Worm (Caenorhabditis elegans) whole organism, mixed stage, embryonic: ENCODE data around the gene ints-6.

Experiments
- ces-1 ChIP-seq: fragments of 150-350 bp; optimal IDR thresholded peaks from 2 replicates; lab custom pipeline; 2014; ENCODE audit warnings: missing biosample characterization, missing genetic modification reagents, missing genetic modification characterization
- drap-1 ChIP-seq: fragments of 200-800 bp; sonication (Bioruptor generic); optimal IDR thresholded peaks from 3 replicates; lab custom pipeline; 2018; ENCODE audit warnings: mild to moderate bottlenecking, missing genetic modification characterization, missing compliant biosample characterization
- elt-1 ChIP-seq: sonication (generic microtip); optimal IDR thresholded peaks from 2 replicates; lab custom pipeline; 2017; ENCODE audit warnings: missing genetic modification characterization, mild to moderate bottlenecking, missing compliant biosample characterization, antibody characterized with exemption, moderate library complexity, borderline replicate concordance; ENCODE audit not compliant: insufficient read depth
- elt-3 ChIP-seq: fragments of 150-350 bp; optimal IDR thresholded peaks from 2 replicates; lab custom pipeline; 2014; ENCODE audit warnings: missing biosample characterization, missing genetic modification characterization
- lin-13 ChIP-seq: fragments of 150-350 bp; optimal IDR thresholded peaks from 2 replicates; lab custom pipeline; 2014; ENCODE audit warnings: missing biosample characterization, missing genetic modification characterization
- nhr-12 ChIP-seq: fragments of 150-350 bp; optimal IDR thresholded peaks from 2 replicates; lab custom pipeline; 2014; ENCODE audit warnings: missing biosample characterization, missing genetic modification characterization
- nhr-28 ChIP-seq: fragments of 150-350 bp; optimal IDR thresholded peaks from 2 replicates; lab custom pipeline; 2014; ENCODE audit warnings: missing biosample characterization, missing genetic modification characterization
- nhr-76 ChIP-seq: sonication (generic microtip); optimal IDR thresholded peaks from 2 replicates; lab custom pipeline; 2017; ENCODE audit warnings: missing biosample characterization, missing genetic modification characterization
- pha-4 ChIP-seq: fragments of 150-350 bp; optimal IDR thresholded peaks from 2 replicates; lab custom pipeline; 2018; ENCODE audit warnings: missing biosample characterization, missing genetic modification reagents, missing genetic modification characterization
- snpc-4 ChIP-seq: fragments of 150-350 bp; optimal IDR thresholded peaks from 2 replicates; lab custom pipeline; 2014; ENCODE audit warnings: missing biosample characterization, missing genetic modification characterization
- unc-39 ChIP-seq: fragments of 150-350 bp; optimal IDR thresholded peaks from 2 replicates; lab custom pipeline; 2014; ENCODE audit warnings: missing biosample characterization, missing genetic modification characterization
- unc-62 ChIP-seq: fragments of 150-350 bp; optimal IDR thresholded peaks from 2 replicates; lab custom pipeline; 2014; ENCODE audit warnings: missing biosample characterization, missing genetic modification reagents, missing genetic modification characterization
- ztf-11 ChIP-seq: fragments of 150-350 bp; optimal IDR thresholded peaks from 2 replicates; lab custom pipeline; 2014; ENCODE audit warnings: missing biosample characterization, missing genetic modification characterization

DNA sequence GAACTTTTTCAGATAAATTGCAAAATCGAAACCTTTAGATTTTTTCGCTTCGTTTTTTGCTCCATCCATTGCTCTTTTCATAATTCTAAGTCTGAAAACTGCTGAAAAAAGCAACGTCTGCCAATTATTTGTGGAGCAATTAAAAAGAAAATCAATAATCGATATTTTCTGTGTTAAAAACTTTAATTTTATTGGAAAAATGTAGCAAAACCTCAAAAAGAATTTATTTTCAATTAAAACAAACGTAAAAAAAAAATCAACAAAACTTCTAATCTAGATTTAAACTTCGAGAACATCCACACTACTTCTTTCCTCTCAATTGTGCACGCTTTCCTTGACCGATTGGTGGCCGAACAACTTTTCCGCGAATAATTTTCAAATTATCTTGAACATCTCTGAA, 47.7 kb downstream of the ints-6 start, which contains the start of gene F21D5.5:
- TF ChIP-seq nhr-12 (tag; lab: Kevin White, UChicago) (no peak), elt-1 (tag; lab: Kevin White, UChicago) (no peak), unc-62 (no peak), drap-1 (GFP tag; lab: Kevin White, UChicago) (no peak), nhr-28 (tag; lab: Kevin White, UChicago) (no peak), ces-1 (no peak), nhr-76 (tag; lab: Kevin White, UChicago) (no peak), snpc-4 (tag; lab: Kevin White, UChicago) (no peak), elt-3 (no peak), pha-4 (tag; lab: Kevin White, UChicago) (no peak), ztf-11 (no peak), unc-39 (no peak), lin-13 (no peak)
